Worm (Caenorhabditis elegans) whole organism, midembryonic: Measurements from ENCODE around the gene T04B2.8.

Experiments
- T22C8.4 ChIP-seq: fragments of 200-800 bp; sonication (Bioruptor generic); IDR thresholded peaks from 2 replicates; pipeline ENCODE4 v1.3.6; 2022; ENCODE audit warnings: missing genetic modification characterization, missing compliant biosample characterization
- cog-1 ChIP-seq: sonication (generic microtip); optimal IDR thresholded peaks from 2 replicates; lab custom pipeline; 2016; ENCODE audit warnings: missing genetic modification characterization, missing compliant biosample characterization
- flt-1 ChIP-seq: fragments of 200-800 bp; sonication (Bioruptor generic); IDR thresholded peaks from 2 replicates; pipeline ENCODE4 v1.3.6; 2022; ENCODE audit warnings: missing genetic modification characterization, missing compliant biosample characterization
- klf-2 ChIP-seq: fragments of 200-800 bp; sonication (Bioruptor generic); conservative IDR thresholded peaks from 2 replicates; pipeline ENCODE4 v1.3.6; 2022; ENCODE audit warnings: missing genetic modification reagents, missing genetic modification characterization, missing compliant biosample characterization
- med-1 ChIP-seq: sonication (generic microtip); optimal IDR thresholded peaks from 2 replicates; lab custom pipeline; 2017; ENCODE audit warnings: missing genetic modification characterization, mild to moderate bottlenecking, missing compliant biosample characterization, antibody characterized with exemption, missing genetic modification reagents; ENCODE audit not compliant: insufficient read depth
- ref-1 ChIP-seq: fragments of 200-800 bp; sonication (Bioruptor generic); conservative IDR thresholded peaks from 2 replicates; pipeline ENCODE4 v1.3.6; 2022; ENCODE audit warnings: missing genetic modification reagents, missing genetic modification characterization, missing compliant biosample characterization
- tab-1 ChIP-seq: fragments of 200-800 bp; sonication (Bioruptor generic); IDR thresholded peaks from 2 replicates; pipeline ENCODE4 v1.3.6; 2022; ENCODE audit warnings: missing genetic modification characterization, missing compliant biosample characterization
- ztf-23 ChIP-seq: fragments of 200-800 bp; sonication (Bioruptor generic); IDR thresholded peaks from 2 replicates; pipeline ENCODE4 v1.3.6; 2022; ENCODE audit warnings: missing genetic modification reagents, missing genetic modification characterization, missing compliant biosample characterization
- ztf-29 ChIP-seq: fragments of 200-800 bp; sonication (Bioruptor generic); IDR thresholded peaks from 2 replicates; pipeline ENCODE4 v1.3.6; 2022; ENCODE audit warnings: missing genetic modification reagents, missing genetic modification characterization, missing compliant biosample characterization

DNA sequence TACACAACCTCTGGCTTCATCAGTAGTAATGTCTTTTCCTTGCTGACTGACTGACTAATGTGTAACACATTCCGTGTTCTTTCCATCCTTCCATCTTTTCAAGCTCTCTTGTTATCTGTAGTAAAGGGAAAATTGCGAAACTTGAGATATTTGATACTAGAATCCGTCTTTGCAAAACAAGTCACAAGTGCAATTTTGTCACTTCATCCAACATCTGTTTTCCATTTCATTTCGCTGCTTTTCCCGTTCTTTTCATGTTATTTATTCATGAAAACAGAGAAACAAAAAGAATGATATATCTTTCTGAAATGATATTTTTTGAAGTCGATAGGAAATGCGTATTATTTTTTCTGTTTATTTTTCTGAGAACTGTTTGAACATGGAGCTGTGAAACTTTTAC lies 5.0 kb downstream of the T04B2.8 start:
- no peak for TF ChIP-seq cog-1
- no peak for TF ChIP-seq med-1 (GFP tag; lab: Kevin White, UChicago)
- no peak for TF ChIP-seq flt-1 (GFP tag; lab: Robert Waterston, UW)
- TF ChIP-seq T22C8.4 (GFP tag; lab: Robert Waterston, UW), result no peak
- no peak for TF ChIP-seq ztf-29 (GFP tag; lab: Robert Waterston, UW)
- no peak for TF ChIP-seq tab-1 (GFP tag; lab: Robert Waterston, UW)
- TF ChIP-seq klf-2 (GFP tag; lab: Robert Waterston, UW), result no peak
- TF ChIP-seq ztf-23 (GFP tag; lab: Robert Waterston, UW), result no peak
- no peak for TF ChIP-seq ref-1 (GFP tag; lab: Robert Waterston, UW)
